Worm (Caenorhabditis elegans) whole organism, midembryonic: ENCODE data around the gene F35C5.12.

Source experiments
- T22C8.4 ChIP-seq: fragments of 200-800 bp; sonication (Bioruptor generic); IDR thresholded peaks from 2 replicates; pipeline ENCODE4 v1.3.6; 2022; ENCODE audit warnings: missing genetic modification characterization, missing compliant biosample characterization
- cog-1 ChIP-seq: sonication (generic microtip); optimal IDR thresholded peaks from 2 replicates; lab custom pipeline; 2016; ENCODE audit warnings: missing genetic modification characterization, missing compliant biosample characterization
- flt-1 ChIP-seq: fragments of 200-800 bp; sonication (Bioruptor generic); IDR thresholded peaks from 2 replicates; pipeline ENCODE4 v1.3.6; 2022; ENCODE audit warnings: missing genetic modification characterization, missing compliant biosample characterization
- klf-2 ChIP-seq: fragments of 200-800 bp; sonication (Bioruptor generic); conservative IDR thresholded peaks from 2 replicates; pipeline ENCODE4 v1.3.6; 2022; ENCODE audit warnings: missing genetic modification reagents, missing genetic modification characterization, missing compliant biosample characterization
- med-1 ChIP-seq: sonication (generic microtip); optimal IDR thresholded peaks from 2 replicates; lab custom pipeline; 2017; ENCODE audit warnings: missing genetic modification characterization, mild to moderate bottlenecking, missing compliant biosample characterization, antibody characterized with exemption, missing genetic modification reagents; ENCODE audit not compliant: insufficient read depth
- ref-1 ChIP-seq: fragments of 200-800 bp; sonication (Bioruptor generic); conservative IDR thresholded peaks from 2 replicates; pipeline ENCODE4 v1.3.6; 2022; ENCODE audit warnings: missing genetic modification reagents, missing genetic modification characterization, missing compliant biosample characterization
- tab-1 ChIP-seq: fragments of 200-800 bp; sonication (Bioruptor generic); IDR thresholded peaks from 2 replicates; pipeline ENCODE4 v1.3.6; 2022; ENCODE audit warnings: missing genetic modification characterization, missing compliant biosample characterization
- ztf-23 ChIP-seq: fragments of 200-800 bp; sonication (Bioruptor generic); IDR thresholded peaks from 2 replicates; pipeline ENCODE4 v1.3.6; 2022; ENCODE audit warnings: missing genetic modification reagents, missing genetic modification characterization, missing compliant biosample characterization
- ztf-29 ChIP-seq: fragments of 200-800 bp; sonication (Bioruptor generic); IDR thresholded peaks from 2 replicates; pipeline ENCODE4 v1.3.6; 2022; ENCODE audit warnings: missing genetic modification reagents, missing genetic modification characterization, missing compliant biosample characterization

F35C5.12 gene

DNA sequence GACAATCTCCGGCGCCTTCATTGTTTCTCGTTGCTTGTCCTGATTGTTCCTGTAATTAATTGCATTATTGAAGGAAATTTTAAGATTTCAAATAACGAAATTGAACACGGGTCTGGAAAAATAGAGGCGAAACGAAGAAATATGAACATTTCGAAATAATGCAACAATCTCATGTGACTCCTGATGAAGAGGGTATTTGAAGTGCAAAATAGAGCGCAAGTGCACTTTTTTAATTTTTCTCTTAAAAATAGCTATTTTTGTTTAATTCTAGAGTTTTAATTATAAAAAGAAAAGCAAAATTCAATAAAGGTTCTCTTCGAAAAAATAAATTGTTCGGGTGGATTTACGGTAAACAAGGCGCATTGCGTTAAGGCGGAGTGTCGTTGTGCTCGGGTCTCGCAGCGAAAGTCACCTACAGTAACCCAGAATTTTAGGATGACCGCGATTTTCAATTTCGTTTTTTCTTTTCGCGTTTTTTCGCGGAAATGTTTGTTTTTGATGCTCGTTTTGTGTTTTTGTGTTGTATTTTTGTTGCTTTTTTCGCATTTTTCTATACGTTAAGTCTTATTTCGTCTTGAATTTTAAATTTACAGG lies 4.7 kb upstream of the F35C5.12 start, which contains the start of the genes F58G1.2 and wago-4:
TSS of gene F58G1.2 (minus strand) at position 51 of the 594 bp plus-strand sequence.
TSS of gene wago-4 (plus strand) at position 592 of the 594 bp plus-strand sequence.
- no peak for TF ChIP-seq klf-2 (GFP tag; lab: Robert Waterston, UW)
- TF ChIP-seq flt-1 = no peak
- TF ChIP-seq ref-1 (GFP tag; lab: Robert Waterston, UW) = no peak
- no peak for TF ChIP-seq ztf-23 (GFP tag; lab: Robert Waterston, UW)
- no peak for TF ChIP-seq med-1 (GFP tag; lab: Kevin White, UChicago)

DNA sequence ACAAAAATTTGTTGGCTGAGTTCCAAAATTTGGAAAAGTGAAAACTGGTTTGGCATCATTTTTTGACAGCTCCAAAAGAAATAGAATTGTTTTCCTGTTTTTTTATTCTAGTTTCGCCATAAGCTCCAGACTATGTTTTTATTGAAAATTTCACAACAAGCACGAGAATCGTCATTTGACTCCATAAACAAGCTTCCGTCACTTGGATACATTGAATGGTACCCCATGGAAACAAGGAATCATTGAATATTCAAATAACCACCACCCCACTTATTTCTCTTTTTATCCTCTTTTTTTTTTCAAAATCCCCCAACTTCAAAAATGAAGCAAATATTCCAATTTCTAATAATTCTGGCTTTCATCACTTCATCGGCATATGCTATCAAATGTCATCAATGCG lies 5.6 kb downstream of the F35C5.12 start, which contains the start of gene ddn-2:
TSS of gene ddn-2 (plus strand) at position 301 of the 400 bp plus-strand sequence.
- TF ChIP-seq T22C8.4 (GFP tag; lab: Robert Waterston, UW) (no peak), cog-1 (tag; lab: Kevin White, UChicago) (no peak), ztf-29 (GFP tag; lab: Robert Waterston, UW) (no peak), tab-1 (no peak), klf-2 (GFP tag; lab: Robert Waterston, UW) (no peak), flt-1 (no peak), ztf-23 (GFP tag; lab: Robert Waterston, UW) (no peak), ref-1 (GFP tag; lab: Robert Waterston, UW) (no peak), med-1 (GFP tag; lab: Kevin White, UChicago) (no peak)

DNA sequence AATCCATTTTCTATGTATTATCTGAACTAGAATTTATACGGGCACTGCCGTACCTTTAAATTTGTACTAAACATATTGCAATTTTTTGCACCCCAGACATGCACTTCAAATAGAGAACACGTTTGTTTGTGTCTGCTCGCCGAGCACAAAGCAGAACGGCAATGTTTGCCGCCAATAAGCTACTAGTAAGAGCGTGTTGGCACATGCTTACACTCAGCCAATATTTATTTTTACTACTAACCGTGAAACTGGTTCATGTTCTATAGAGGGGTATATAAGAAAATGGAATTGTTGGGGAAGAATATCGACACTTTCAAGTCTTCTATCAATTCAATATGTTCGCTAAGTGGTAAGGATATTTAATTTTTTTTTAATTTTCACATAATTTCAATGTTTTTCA lies 7.3 kb downstream of the F35C5.12 start, which contains the start of gene nspb-11:
TSS of gene nspb-11 (plus strand) at position 301 of the 400 bp plus-strand sequence.
- TF ChIP-seq flt-1 (no peak), ztf-29 (GFP tag; lab: Robert Waterston, UW) (no peak)

DNA sequence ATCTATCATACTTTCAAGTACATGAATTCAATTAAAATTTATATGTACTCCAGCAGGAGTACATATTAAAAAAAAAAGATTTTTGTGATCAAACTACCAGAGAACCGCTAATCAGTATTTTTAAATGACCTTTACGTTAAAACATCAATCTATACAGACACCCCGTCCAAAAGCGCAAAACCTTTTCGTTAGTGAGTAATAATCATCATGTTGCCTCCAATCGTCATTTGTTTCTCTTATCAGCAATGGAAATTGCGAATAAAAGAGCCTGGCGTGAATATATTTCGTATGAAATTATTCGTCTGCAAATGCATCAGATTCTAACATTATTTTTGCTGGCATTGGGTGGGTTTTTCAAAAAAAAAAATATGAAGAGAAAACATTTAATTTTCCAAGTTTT lies 10.2 kb downstream of the F35C5.12 start, which contains the start of gene clec-66:
TSS of gene clec-66 (plus strand) at position 225 of the 400 bp plus-strand sequence.
- TF ChIP-seq med-1 (GFP tag; lab: Kevin White, UChicago) = no peak

DNA sequence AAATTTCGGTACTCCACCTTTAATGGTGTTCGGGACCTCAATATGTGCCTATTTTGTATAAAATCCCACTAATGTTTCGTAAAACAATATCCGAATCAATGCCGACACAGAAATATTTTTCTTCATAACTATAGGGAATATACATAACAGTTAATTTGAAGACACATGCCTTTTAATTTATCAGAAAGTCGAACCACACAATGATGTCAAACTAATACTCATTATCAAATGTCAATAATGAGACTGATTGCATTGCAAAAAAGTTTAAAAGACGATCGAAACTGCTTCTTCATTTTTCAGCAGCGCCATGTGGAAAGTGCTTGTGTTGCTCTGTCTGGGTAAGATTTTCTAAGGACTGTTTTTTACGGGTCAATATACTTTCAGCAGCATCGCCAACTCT lies 13.3 kb downstream of the F35C5.12 start, which contains the start of gene clec-65:
TSS of gene clec-65 (plus strand) at position 301 of the 400 bp plus-strand sequence.
- TF ChIP-seq ztf-29 (GFP tag; lab: Robert Waterston, UW) = no peak
- no peak for TF ChIP-seq klf-2 (GFP tag; lab: Robert Waterston, UW)
- TF ChIP-seq cog-1 (tag; lab: Kevin White, UChicago) = no peak
- no peak for TF ChIP-seq flt-1

DNA sequence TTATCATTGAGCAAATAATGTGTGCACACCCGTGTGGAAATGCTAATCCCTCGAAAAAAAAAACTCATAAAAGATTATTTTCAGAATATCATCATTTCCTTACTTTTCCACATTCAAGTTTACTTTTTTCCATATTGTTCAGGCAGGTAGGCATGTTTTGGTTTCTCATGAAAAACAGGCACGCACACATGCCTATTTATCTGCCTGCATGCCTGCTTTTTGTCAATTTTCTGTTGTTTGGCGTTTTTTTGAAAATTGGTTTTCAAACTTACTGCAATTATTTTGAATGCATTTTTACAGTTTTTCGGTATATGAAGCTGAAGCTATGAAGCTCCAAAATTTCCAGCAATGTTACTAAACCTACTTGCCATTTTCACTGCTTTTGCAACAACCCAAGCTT lies 16.4 kb downstream of the F35C5.12 start, which contains the start of gene clec-64:
TSS of gene clec-64 (plus strand) at position 301 of the 400 bp plus-strand sequence.
- TF ChIP-seq flt-1 (no peak), klf-2 (GFP tag; lab: Robert Waterston, UW) (no peak), T22C8.4 (GFP tag; lab: Robert Waterston, UW) (no peak), cog-1 (tag; lab: Kevin White, UChicago) (no peak)

DNA sequence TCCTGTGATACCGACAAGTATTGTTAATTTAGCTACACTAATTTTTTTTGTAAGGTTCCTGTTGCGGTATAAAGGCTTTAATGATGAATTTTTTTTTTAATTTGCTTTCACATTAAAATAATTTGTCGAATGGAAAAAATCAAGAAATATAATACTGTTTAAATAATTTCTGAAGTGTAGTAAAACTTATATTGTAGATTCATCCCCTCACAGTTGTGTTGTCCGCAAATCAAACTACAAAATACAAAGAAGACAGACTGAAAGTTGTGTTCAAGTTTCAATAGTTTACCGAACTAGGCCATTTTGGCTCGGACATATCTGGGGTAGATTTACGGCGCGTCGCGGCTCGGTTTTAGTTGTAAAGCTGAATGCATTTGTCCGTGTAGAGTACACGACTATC lies 17.0 kb downstream of the F35C5.12 start:
- TF ChIP-seq T22C8.4 (GFP tag; lab: Robert Waterston, UW) (no peak), med-1 (GFP tag; lab: Kevin White, UChicago) (no peak), ztf-23 (GFP tag; lab: Robert Waterston, UW) (no peak), ztf-29 (GFP tag; lab: Robert Waterston, UW) (no peak), flt-1 (no peak), tab-1 (no peak), klf-2 (GFP tag; lab: Robert Waterston, UW) (no peak), cog-1 (tag; lab: Kevin White, UChicago) (no peak), ref-1 (GFP tag; lab: Robert Waterston, UW) (no peak)

DNA sequence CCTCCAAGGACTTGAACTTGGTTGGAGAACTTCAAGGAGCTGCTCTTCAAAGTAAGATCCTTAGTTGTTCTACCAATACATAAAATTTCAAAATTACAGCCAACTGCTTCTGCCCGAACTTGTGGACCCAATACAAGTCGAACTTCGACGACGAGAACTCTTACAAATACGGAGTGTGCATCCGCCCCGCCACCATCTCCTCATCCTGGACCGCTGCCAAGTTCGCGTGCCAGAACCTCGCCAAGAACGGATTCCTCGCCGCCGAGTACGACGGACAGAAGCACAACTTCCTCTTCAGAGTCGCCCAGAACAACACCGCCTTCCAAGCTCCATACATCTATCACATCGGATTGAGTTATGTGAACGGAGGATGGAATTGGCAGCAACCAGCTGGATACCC lies 17.7 kb downstream of the F35C5.12 start:
- TF ChIP-seq tab-1 = no peak

DNA sequence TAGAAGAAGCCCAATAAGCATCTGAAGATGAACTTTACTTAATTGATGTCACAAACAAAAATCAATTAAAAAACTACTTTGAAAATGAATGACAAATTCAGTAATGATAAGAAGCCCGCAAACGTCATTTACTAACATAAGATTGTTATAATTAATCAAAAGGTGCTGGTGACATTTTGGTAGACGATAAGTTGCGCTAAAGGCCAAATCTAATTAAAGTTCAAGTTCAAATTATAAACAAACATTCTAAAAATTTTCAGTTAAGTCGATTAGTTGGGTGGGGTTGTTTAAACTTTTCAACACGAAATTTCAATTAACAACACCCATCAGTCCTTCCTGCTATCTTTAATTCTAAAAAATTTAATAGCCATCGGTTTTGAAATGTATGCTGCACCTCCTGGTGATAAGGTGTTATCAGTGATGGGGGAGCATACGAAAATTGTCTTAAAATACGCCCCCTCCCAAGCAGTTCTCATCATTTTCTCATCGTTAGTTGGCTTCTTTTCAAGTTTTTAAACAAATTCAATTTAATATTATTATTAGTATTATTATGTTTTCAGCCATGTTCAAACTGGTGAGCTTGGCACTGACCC lies 19.2 kb downstream of the F35C5.12 start, which contains the start of the genes clec-62 and clec-63:
TSS of gene clec-62 (minus strand) at position 51 of the 593 bp plus-strand sequence.
TSS of gene clec-63 (plus strand) at position 561 of the 593 bp plus-strand sequence.
- TF ChIP-seq ztf-29 (GFP tag; lab: Robert Waterston, UW) (no peak), ztf-23 (GFP tag; lab: Robert Waterston, UW) (no peak), klf-2 (GFP tag; lab: Robert Waterston, UW) (no peak), ref-1 (GFP tag; lab: Robert Waterston, UW) (no peak), med-1 (GFP tag; lab: Kevin White, UChicago) (no peak), flt-1 (no peak), T22C8.4 (GFP tag; lab: Robert Waterston, UW) (no peak), cog-1 (tag; lab: Kevin White, UChicago) (no peak), tab-1 (no peak)

DNA sequence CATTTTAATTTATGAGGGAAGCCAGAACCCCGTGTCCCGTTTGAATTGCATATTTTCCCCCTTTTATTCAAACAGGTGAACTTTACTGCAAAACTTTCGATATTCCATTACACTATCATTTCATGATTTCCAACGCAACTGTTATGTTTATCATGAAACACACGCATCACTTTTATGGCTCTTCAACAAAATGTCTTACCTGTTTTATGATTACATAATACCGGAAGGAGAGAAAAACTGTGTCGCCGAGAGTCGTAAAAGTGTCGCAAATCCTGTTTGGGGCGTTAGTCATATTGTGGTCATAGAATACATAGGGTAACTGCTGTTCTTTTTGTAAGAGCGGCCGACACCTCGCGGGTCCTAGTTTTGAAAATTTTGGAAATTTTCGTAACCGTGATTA lies 22.0 kb downstream of the F35C5.12 start:
- TF ChIP-seq ztf-23 (GFP tag; lab: Robert Waterston, UW) (no peak), flt-1 (no peak), T22C8.4 (GFP tag; lab: Robert Waterston, UW) (no peak), klf-2 (GFP tag; lab: Robert Waterston, UW) (no peak), cog-1 (tag; lab: Kevin White, UChicago) (no peak), tab-1 (no peak), med-1 (GFP tag; lab: Kevin White, UChicago) (no peak), ref-1 (GFP tag; lab: Robert Waterston, UW) (no peak), ztf-29 (GFP tag; lab: Robert Waterston, UW) (no peak)
